Fruit fly (Drosophila melanogaster): ENCODE measurements around the gene CG11162.

The CG11162 gene

DNA sequence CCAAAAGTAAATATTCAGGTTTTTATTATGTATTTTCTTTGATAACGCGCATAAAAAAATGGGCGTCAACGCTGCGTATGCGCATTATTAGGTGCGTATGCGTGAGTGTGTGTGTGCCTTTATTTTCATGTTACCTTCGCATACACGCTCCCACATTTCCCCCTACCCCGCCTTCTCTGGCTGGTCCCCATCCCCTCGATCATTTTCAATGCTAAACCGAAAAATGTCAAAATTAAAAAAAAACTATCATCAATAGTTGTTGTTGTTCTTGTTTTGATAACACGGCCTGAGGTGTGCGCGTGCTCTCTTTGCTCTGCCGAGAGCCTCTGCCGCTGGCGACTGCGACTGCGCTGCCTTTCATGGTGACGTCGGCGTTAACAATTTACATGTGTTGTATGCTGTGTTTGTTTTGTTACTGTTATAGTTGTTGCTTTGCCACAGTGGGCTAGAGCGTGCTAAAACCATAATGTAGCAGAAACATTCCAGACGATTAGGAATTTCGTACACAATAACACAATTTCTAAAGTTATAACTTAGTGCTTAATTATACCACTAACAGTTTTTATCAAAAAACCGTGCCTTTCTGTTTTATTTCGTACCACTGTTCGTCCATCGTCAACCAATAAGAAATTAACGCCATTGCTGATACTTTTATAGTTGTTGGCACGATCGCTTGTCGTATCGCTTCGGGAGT is 36.5 kb upstream of the CG11162 start:
- TF ChIP-seq wek (GFP tag; optimal IDR thresholded peaks at IDR 0.05) (peak; percentile 93), Dad (GFP tag; optimal IDR thresholded peaks at IDR 0.05) (peak; percentile 98), CG11093 (GFP tag; IDR thresholded peaks at IDR 0.05) (peak; percentile 98), lab (GFP tag; optimal IDR thresholded peaks at IDR 0.05) (peak; percentile 99), HLHmδ (GFP tag; optimal IDR thresholded peaks at IDR 0.05) (no peak), Lim3 (GFP tag; IDR thresholded peaks at IDR 0.05) (peak; percentile 97), mirr (GFP tag; optimal IDR thresholded peaks at IDR 0.05) (peak; percentile 99), CG32772 (GFP tag; IDR thresholded peaks at IDR 0.05) (peak; percentile 99), Hr51 (GFP tag; optimal IDR thresholded peaks at IDR 0.05) (peak; percentile 98 to 99), CG13624 (GFP tag; optimal IDR thresholded peaks at IDR 0.05) (peak; percentile 99), lov (optimal IDR thresholded peaks at IDR 0.05) (no peak), lov (GFP tag; IDR thresholded peaks at IDR 0.05) (peak; percentile 99), CG12942 (GFP tag; optimal IDR thresholded peaks at IDR 0.05) (peak; percentile 97), her (GFP tag; optimal IDR thresholded peaks at IDR 0.05) (peak; percentile 97), CG1832 (GFP tag; optimal IDR thresholded peaks at IDR 0.05) (no peak), CG10979 (tag; optimal IDR thresholded peaks at IDR 0.05) (peak; percentile 98), dimm (GFP tag; IDR thresholded peaks at IDR 0.05) (peak; percentile 97), klu (GFP tag; IDR thresholded peaks at IDR 0.05) (peak; percentile 96), CG2678 (tag; optimal IDR thresholded peaks at IDR 0.05) (peak; percentile 99), caup (GFP tag; optimal IDR thresholded peaks at IDR 0.05; ENCODE audit: severe bottlenecking) (peak; percentile 98), jing (GFP tag; optimal IDR thresholded peaks at IDR 0.05) (peak; percentile 99), gfzf (GFP tag; optimal IDR thresholded peaks at IDR 0.05) (peak; percentile 26), onecut (GFP tag; IDR thresholded peaks at IDR 0.05) (peak; percentile 98), CG4328 (GFP tag; optimal IDR thresholded peaks at IDR 0.05) (peak; percentile 97), MBD-R2 (GFP tag; IDR thresholded peaks at IDR 0.05) (peak; percentile 99), CG7357 (GFP tag; IDR thresholded peaks at IDR 0.05) (peak; percentile 96), CG12744 (GFP tag; optimal IDR thresholded peaks at IDR 0.05) (peak; percentile 98), CG7963 (GFP tag; IDR thresholded peaks at IDR 0.05; ENCODE audit: partially characterized antibody) (peak; percentile 77; the same call in 2 of the 3 replicates), D19B (GFP tag; optimal IDR thresholded peaks at IDR 0.05) (peak; percentile 93), cg (GFP tag; optimal IDR thresholded peaks at IDR 0.05) (peak; percentile 53), zen (tag; optimal IDR thresholded peaks at IDR 0.05) (peak; percentile 95), ems (GFP tag; optimal IDR thresholded peaks at IDR 0.05) (peak; percentile 99), lbe (GFP tag; optimal IDR thresholded peaks at IDR 0.05) (peak; percentile 84), CG17568 (GFP tag; optimal IDR thresholded peaks at IDR 0.05) (peak; percentile 98), HLH54F (GFP tag; optimal IDR thresholded peaks at IDR 0.05) (peak; percentile 98), Hmr (GFP tag; optimal IDR thresholded peaks at IDR 0.05) (peak; percentile 99), gsb-n (tag; optimal IDR thresholded peaks at IDR 0.05) (peak; percentile 98), unpg (GFP tag; optimal IDR thresholded peaks at IDR 0.05) (peak; percentile 99), CG7987 (GFP tag; optimal IDR thresholded peaks at IDR 0.05) (peak; percentile 96), ase (GFP tag; IDR thresholded peaks at IDR 0.05) (peak; percentile 99), Myb (GFP tag; optimal IDR thresholded peaks at IDR 0.05) (peak; percentile 91), Optix (GFP tag; IDR thresholded peaks at IDR 0.05) (peak; percentile 99), cwo (GFP tag; optimal IDR thresholded peaks at IDR 0.05) (peak; percentile 98), Dp (GFP tag; optimal IDR thresholded peaks at IDR 0.05) (peak; percentile 33), amos (GFP tag; IDR thresholded peaks at IDR 0.05; ENCODE audit: partially characterized antibody) (no peak; the same call in 1 of the 2 replicates), CG2199 (GFP tag; IDR thresholded peaks at IDR 0.05) (peak; percentile 99), dan (GFP tag; IDR thresholded peaks at IDR 0.05) (peak; percentile 92), Ptx1 (GFP tag; IDR thresholded peaks at IDR 0.05) (peak; percentile 99), CG11560 (tag; IDR thresholded peaks at IDR 0.05) (peak; percentile 93)
